Worm (Caenorhabditis elegans): ENCODE measurements around the gene col-151.

DNA sequence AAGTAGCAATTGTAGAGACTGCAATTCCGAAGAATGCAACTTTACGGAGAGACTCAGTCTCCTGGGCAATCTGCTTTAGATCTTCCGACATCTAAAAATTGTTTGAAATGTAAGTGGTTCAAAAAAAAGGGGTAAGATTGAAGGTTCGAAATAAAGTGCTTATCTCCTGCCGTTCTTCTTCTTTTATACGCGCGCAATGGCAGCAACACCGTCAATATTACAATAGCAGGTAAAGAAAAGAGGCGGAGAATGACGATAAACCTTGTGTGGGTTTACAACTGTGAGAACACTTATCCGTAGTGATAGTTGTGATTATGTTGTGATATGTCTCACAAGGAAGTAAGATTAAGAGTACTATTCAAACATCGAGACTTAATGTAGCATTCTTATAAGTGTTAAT, 26.8 kb upstream of the col-151 start, which contains the start of gene col-13:
- TF ChIP-seq ets-7 (tag; optimal IDR thresholded peaks at IDR 0.05) (no peak), ceh-13 (GFP tag; optimal IDR thresholded peaks at IDR 0.05) (no peak), tra-4 (tag; optimal IDR thresholded peaks at IDR 0.05) (no peak)
